Worm (Caenorhabditis elegans) whole organism, midembryonic: Measurements from ENCODE around the gene M01H9.2.

ENCODE experiments used
- T22C8.4 ChIP-seq: fragments of 200-800 bp; sonication (Bioruptor generic); IDR thresholded peaks from 2 replicates; pipeline ENCODE4 v1.3.6; 2022; ENCODE audit warnings: missing genetic modification characterization, missing compliant biosample characterization
- cog-1 ChIP-seq: sonication (generic microtip); optimal IDR thresholded peaks from 2 replicates; lab custom pipeline; 2016; ENCODE audit warnings: missing genetic modification characterization, missing compliant biosample characterization
- flt-1 ChIP-seq: fragments of 200-800 bp; sonication (Bioruptor generic); IDR thresholded peaks from 2 replicates; pipeline ENCODE4 v1.3.6; 2022; ENCODE audit warnings: missing genetic modification characterization, missing compliant biosample characterization
- klf-2 ChIP-seq: fragments of 200-800 bp; sonication (Bioruptor generic); conservative IDR thresholded peaks from 2 replicates; pipeline ENCODE4 v1.3.6; 2022; ENCODE audit warnings: missing genetic modification reagents, missing genetic modification characterization, missing compliant biosample characterization
- med-1 ChIP-seq: sonication (generic microtip); optimal IDR thresholded peaks from 2 replicates; lab custom pipeline; 2017; ENCODE audit warnings: missing genetic modification characterization, mild to moderate bottlenecking, missing compliant biosample characterization, antibody characterized with exemption, missing genetic modification reagents; ENCODE audit not compliant: insufficient read depth
- ref-1 ChIP-seq: fragments of 200-800 bp; sonication (Bioruptor generic); conservative IDR thresholded peaks from 2 replicates; pipeline ENCODE4 v1.3.6; 2022; ENCODE audit warnings: missing genetic modification reagents, missing genetic modification characterization, missing compliant biosample characterization
- tab-1 ChIP-seq: fragments of 200-800 bp; sonication (Bioruptor generic); IDR thresholded peaks from 2 replicates; pipeline ENCODE4 v1.3.6; 2022; ENCODE audit warnings: missing genetic modification characterization, missing compliant biosample characterization
- ztf-23 ChIP-seq: fragments of 200-800 bp; sonication (Bioruptor generic); IDR thresholded peaks from 2 replicates; pipeline ENCODE4 v1.3.6; 2022; ENCODE audit warnings: missing genetic modification reagents, missing genetic modification characterization, missing compliant biosample characterization
- ztf-29 ChIP-seq: fragments of 200-800 bp; sonication (Bioruptor generic); IDR thresholded peaks from 2 replicates; pipeline ENCODE4 v1.3.6; 2022; ENCODE audit warnings: missing genetic modification reagents, missing genetic modification characterization, missing compliant biosample characterization

Gene M01H9.2

ce11 chrIV:4468046-4468727, 5.2 kb upstream of the M01H9.2 start:
- TF ChIP-seq T22C8.4 (GFP tag; lab: Robert Waterston, UW) (no peak), ztf-29 (0 out of 2 replicates have a peak, but pooled peaks have one; percentile 17)

ce11 chrIV:4465184-4465583, 2.2 kb upstream of the M01H9.2 start, which contains the start of gene M01H9.5:
Gene M01H9.5 (plus strand): TSS chrIV:4465484.
- TF ChIP-seq flt-1 (GFP tag; lab: Robert Waterston, UW) = no peak

- TF ChIP-seq ztf-23 = no peak
- TF ChIP-seq med-1 (GFP tag; lab: Kevin White, UChicago) = no peak
- TF ChIP-seq T22C8.4 (GFP tag; lab: Robert Waterston, UW) = no peak
- no peak for TF ChIP-seq flt-1 (GFP tag; lab: Robert Waterston, UW)
- TF ChIP-seq ztf-29 = no peak
- TF ChIP-seq cog-1 (tag; lab: Kevin White, UChicago) = no peak
- no peak for TF ChIP-seq ref-1
- no peak for TF ChIP-seq klf-2 (GFP tag; lab: Robert Waterston, UW)
- no peak for TF ChIP-seq tab-1
Measured at ce11 chrIV:4459342-4459741, 3.7 kb downstream of the M01H9.2 start.

DNA sequence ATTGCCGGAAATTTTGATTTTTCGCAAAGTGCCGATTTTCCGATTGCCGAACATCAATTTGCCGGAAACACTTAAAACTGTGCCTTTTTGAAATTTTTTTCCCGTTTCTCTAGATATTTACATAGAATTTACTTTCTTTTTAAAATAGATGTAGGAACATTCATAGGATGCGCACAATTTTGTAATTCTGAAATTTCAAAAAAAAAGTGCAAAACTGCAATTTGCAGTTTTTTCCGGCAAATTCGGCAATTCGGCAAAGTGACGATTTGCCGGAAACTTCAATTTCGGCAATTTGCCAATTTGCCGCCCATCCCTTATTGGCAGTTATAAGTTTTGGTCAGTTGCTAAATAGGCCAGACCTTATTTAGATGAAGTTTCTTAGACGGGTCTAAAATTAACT, 6.4 kb downstream of the M01H9.2 start:
- TF ChIP-seq med-1 (GFP tag; lab: Kevin White, UChicago) = no peak
- no peak for TF ChIP-seq T22C8.4 (GFP tag; lab: Robert Waterston, UW)
- TF ChIP-seq flt-1 (GFP tag; lab: Robert Waterston, UW) = no peak
- no peak for TF ChIP-seq tab-1
- no peak for TF ChIP-seq cog-1 (tag; lab: Kevin White, UChicago)
- no peak for TF ChIP-seq ztf-29
- no peak for TF ChIP-seq ztf-23
- no peak for TF ChIP-seq klf-2 (GFP tag; lab: Robert Waterston, UW)
- no peak for TF ChIP-seq ref-1

DNA sequence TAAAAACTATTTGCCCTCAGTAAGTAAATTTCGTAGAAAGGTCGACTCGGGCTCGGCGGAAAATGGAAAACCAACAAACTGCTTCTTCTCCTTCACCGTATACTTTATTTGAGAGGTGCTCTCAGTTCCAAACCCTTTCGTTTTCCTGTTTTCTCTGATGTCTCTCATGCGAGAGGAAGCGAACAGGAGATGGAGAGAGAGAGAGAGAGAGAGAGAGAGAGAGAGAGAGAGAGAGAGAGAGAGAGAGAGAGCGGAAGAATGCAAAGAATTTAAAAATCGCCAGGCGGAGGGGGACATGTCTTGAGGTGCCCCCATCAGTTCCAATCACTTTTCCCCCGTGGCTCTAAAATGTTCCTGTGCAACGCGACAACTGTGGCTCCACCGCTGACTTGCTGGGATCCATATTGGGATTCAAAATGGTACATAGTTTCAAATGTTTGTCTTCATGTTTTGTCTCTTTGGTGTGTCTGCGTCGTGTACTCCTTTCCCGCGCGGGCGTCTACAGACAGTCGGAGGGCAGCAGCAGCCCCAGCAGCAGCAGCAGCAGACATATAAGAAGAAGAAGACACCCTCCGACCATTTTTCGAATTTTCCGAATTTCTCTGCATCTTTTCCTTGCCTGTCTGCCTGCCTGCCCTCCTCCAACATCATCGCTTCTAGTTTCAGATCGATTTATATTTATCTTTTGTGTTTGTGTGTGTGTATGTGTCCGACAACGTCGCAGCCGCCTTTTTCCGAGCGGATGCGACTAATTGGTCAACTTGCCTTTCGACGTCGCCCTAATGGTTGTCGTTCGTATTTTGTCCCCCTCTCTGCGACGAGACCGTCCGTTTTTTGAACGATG, 8.5 kb downstream of the M01H9.2 start, which contains the start of gene R08C7.11:
Gene R08C7.11 (minus strand): TSS at position 608 of the 844 bp plus-strand sequence.
- no peak for TF ChIP-seq T22C8.4 (GFP tag; lab: Robert Waterston, UW)
- no peak for TF ChIP-seq tab-1
- 0 out of 2 replicates have a peak, but pooled peaks have one; percentile 13 for TF ChIP-seq flt-1 (GFP tag; lab: Robert Waterston, UW)
- 0 out of 2 replicates have a peak, but pooled peaks have one; percentile 42 for TF ChIP-seq klf-2 (GFP tag; lab: Robert Waterston, UW)
- peak; percentile 19 for TF ChIP-seq cog-1 (tag; lab: Kevin White, UChicago)

DNA sequence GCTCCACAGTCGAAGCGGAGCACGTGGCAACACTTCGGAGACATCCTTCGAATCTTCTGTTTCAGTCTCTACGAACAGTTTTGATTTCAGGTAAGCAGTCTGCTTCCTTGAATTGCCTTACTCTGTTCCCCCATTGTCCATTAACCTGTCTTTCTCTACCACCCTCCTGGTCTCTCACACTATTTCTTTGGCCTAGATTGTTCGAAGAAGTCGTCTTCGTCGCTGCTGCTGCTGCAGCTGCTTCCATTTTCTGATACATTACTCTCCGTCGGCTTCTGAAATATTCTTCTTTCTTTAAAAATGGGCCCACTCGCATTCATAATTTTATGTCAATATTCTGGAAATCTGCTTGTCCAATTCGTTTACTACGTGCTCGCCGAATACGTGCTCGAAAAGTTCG, 11.5 kb downstream of the M01H9.2 start, which contains the start of gene R08C7.1:
Gene R08C7.1 (plus strand): TSS at position 301 of the 400 bp plus-strand sequence.
- TF ChIP-seq cog-1 (tag; lab: Kevin White, UChicago) = no peak
- no peak for TF ChIP-seq ztf-23
- TF ChIP-seq ztf-29 = no peak

ce11 chrIV:4449843-4450242, 13.2 kb downstream of the M01H9.2 start:
- TF ChIP-seq med-1 (GFP tag; lab: Kevin White, UChicago) (no peak), ref-1 (no peak), ztf-23 (no peak), klf-2 (GFP tag; lab: Robert Waterston, UW) (no peak), tab-1 (no peak), cog-1 (tag; lab: Kevin White, UChicago) (no peak), T22C8.4 (GFP tag; lab: Robert Waterston, UW) (no peak), ztf-29 (no peak), flt-1 (GFP tag; lab: Robert Waterston, UW) (no peak)

ce11 chrIV:4449439-4449838, 13.6 kb downstream of the M01H9.2 start, which contains the start of gene R08C7.12:
Gene R08C7.12 (plus strand): TSS chrIV:4449739.
- TF ChIP-seq klf-2 (GFP tag; lab: Robert Waterston, UW) (no peak), ztf-29 (no peak), T22C8.4 (GFP tag; lab: Robert Waterston, UW) (no peak), flt-1 (GFP tag; lab: Robert Waterston, UW) (no peak), ref-1 (no peak), tab-1 (no peak), ztf-23 (no peak), cog-1 (tag; lab: Kevin White, UChicago) (no peak), med-1 (GFP tag; lab: Kevin White, UChicago) (no peak)

DNA sequence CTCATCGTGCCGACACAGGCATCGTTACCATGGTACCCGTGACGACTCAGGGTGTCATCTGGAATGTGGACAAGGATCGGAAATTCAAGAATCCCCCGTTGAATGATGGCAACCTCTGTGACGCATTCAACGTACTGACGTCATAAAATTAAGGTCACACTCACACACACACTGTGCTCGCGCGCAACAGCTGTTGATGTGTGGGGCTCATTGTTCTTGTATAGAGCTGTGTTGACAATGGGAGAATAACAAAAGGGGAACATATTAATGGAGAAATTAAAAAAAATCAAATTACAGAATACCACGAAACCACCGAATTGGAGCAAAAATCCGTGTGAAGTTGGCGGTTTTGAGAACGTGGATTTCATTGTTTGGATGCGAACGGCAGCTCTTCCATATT, 14.7 kb downstream of the M01H9.2 start:
- TF ChIP-seq ref-1 = no peak
- TF ChIP-seq ztf-29 = no peak
- no peak for TF ChIP-seq med-1 (GFP tag; lab: Kevin White, UChicago)
- no peak for TF ChIP-seq cog-1 (tag; lab: Kevin White, UChicago)
- TF ChIP-seq ztf-23 = no peak
- TF ChIP-seq flt-1 (GFP tag; lab: Robert Waterston, UW) = no peak
- no peak for TF ChIP-seq tab-1
- no peak for TF ChIP-seq T22C8.4 (GFP tag; lab: Robert Waterston, UW)
- TF ChIP-seq klf-2 (GFP tag; lab: Robert Waterston, UW) = no peak

DNA sequence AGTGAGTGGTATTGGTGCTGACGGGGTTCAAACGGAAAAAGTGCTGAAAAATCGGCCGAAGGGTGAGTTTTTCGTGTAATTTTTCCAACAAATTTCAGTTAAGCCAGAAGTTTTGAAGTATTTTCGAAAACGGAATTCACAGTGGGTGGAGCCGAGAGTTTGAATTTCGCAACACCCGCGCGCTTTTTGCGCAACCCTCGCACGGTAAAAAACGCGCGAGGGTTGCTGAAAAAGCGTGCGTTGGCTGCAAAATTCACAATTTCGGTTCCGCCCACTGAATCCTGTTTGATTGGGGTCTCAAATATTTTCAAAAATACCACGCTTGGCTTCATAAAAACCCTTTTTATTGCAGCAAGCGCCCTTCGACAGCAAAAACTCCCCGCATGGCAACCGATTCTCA, 15.7 kb downstream of the M01H9.2 start:
- no peak for TF ChIP-seq flt-1 (GFP tag; lab: Robert Waterston, UW)
- no peak for TF ChIP-seq klf-2 (GFP tag; lab: Robert Waterston, UW)
- TF ChIP-seq cog-1 (tag; lab: Kevin White, UChicago) = no peak
- TF ChIP-seq tab-1 = no peak
- no peak for TF ChIP-seq med-1 (GFP tag; lab: Kevin White, UChicago)
- no peak for TF ChIP-seq ztf-23
- no peak for TF ChIP-seq ztf-29
- no peak for TF ChIP-seq ref-1
- no peak for TF ChIP-seq T22C8.4 (GFP tag; lab: Robert Waterston, UW)
